Worm (Caenorhabditis elegans) whole organism, L1 larva: ENCODE results near the gene C35D10.3.

ENCODE experiments used
- C16A3.4 ChIP-seq: fragments of 150-350 bp; optimal IDR thresholded peaks from 2 replicates; lab custom pipeline; 2014; ENCODE audit warnings: missing biosample characterization, missing genetic modification characterization
- Y116A8C.19 ChIP-seq: sonication (generic microtip); optimal IDR thresholded peaks from 2 replicates; lab custom pipeline; 2016; ENCODE audit warnings: missing compliant biosample characterization, missing genetic modification characterization, borderline replicate concordance
- aha-1 ChIP-seq: fragments of 150-350 bp; optimal IDR thresholded peaks from 2 replicates; lab custom pipeline; 2014; ENCODE audit warnings: missing biosample characterization, missing genetic modification characterization
- blmp-1 ChIP-seq: fragments of 150-350 bp; optimal IDR thresholded peaks from 2 replicates; lab custom pipeline; 2014; ENCODE audit warnings: missing biosample characterization, missing genetic modification characterization
- ceh-8 ChIP-seq: fragments of 200-800 bp; sonication (Bioruptor generic); optimal IDR thresholded peaks from 2 replicates; lab custom pipeline; 2018; ENCODE audit warnings: mild to moderate bottlenecking, missing genetic modification characterization, moderate library complexity, missing compliant biosample characterization
- ceh-88 ChIP-seq: fragments of 200-800 bp; sonication (Bioruptor generic); IDR thresholded peaks from 2 replicates; pipeline ENCODE4 v1.3.6; 2022; ENCODE audit warnings: missing genetic modification characterization, missing compliant biosample characterization
- ces-1 ChIP-seq: fragments of 150-350 bp; optimal IDR thresholded peaks from 2 replicates; lab custom pipeline; 2014; ENCODE audit warnings: missing biosample characterization, missing genetic modification reagents, missing genetic modification characterization
- dsc-1 ChIP-seq: sonication (generic microtip); optimal IDR thresholded peaks from 2 replicates; lab custom pipeline; 2016; ENCODE audit warnings: mild to moderate bottlenecking, missing genetic modification characterization, missing compliant biosample characterization
- efl-1 ChIP-seq, 4 experiments: fragments of 150-350 bp; optimal IDR thresholded peaks in 3 of 4; peaks in 1 of 4; 1 replicate in 1 of 4; 2 replicates in 3 of 4; lab custom pipeline; 2014; ENCODE audit warnings: missing biosample characterization in 2 of 4, missing genetic modification characterization in 2 of 4, missing genetic modification reagents in 2 of 4
- egl-13 ChIP-seq: sonication (generic microtip); optimal IDR thresholded peaks from 2 replicates; lab custom pipeline; 2016; ENCODE audit warnings: missing genotype, missing genetic modification reagents, missing genetic modification characterization, missing compliant biosample characterization
- fkh-10 ChIP-seq: sonication (generic microtip); optimal IDR thresholded peaks from 2 replicates; lab custom pipeline; 2017; ENCODE audit warnings: missing biosample characterization, missing genetic modification reagents, missing genetic modification characterization
- fos-1 ChIP-seq: fragments of 150-350 bp; optimal IDR thresholded peaks from 2 replicates; lab custom pipeline; 2014; ENCODE audit warnings: missing biosample characterization, missing genetic modification characterization
- grh-1 ChIP-seq: fragments of 200-800 bp; sonication (Bioruptor generic); IDR thresholded peaks from 2 replicates; pipeline ENCODE4 v1.3.6; 2022; ENCODE audit warnings: missing genetic modification reagents, missing genetic modification characterization, missing compliant biosample characterization
- hlh-17 ChIP-seq: fragments of 200-800 bp; sonication (Bioruptor generic); optimal IDR thresholded peaks from 2 replicates; lab custom pipeline; 2018; ENCODE audit warnings: missing genetic modification characterization, mild to moderate bottlenecking, missing compliant biosample characterization, moderate library complexity, borderline replicate concordance
- irx-1 ChIP-seq: sonication (generic microtip); optimal IDR thresholded peaks from 2 replicates; lab custom pipeline; 2016; ENCODE audit warnings: missing genetic modification characterization, missing compliant biosample characterization
- jun-1 ChIP-seq: fragments of 150-350 bp; optimal IDR thresholded peaks from 2 replicates; lab custom pipeline; 2014; ENCODE audit warnings: missing biosample characterization, missing genetic modification reagents, missing genetic modification characterization
- lin-14 ChIP-seq: fragments of 200-800 bp; sonication (Bioruptor generic); optimal IDR thresholded peaks from 2 replicates; lab custom pipeline; 2018; ENCODE audit warnings: mild to moderate bottlenecking, missing genetic modification characterization, moderate library complexity, missing compliant biosample characterization
- lin-15B ChIP-seq: fragments of 150-350 bp; sonication (generic microtip); optimal IDR thresholded peaks from 3 replicates; lab custom pipeline; 2014; ENCODE audit warnings: missing biosample characterization, missing genetic modification characterization
- lin-35 ChIP-seq, 2 experiments: fragments of 150-350 bp; optimal IDR thresholded peaks; 2 replicates each; lab custom pipeline; 2014; ENCODE audit warnings: missing biosample characterization in 2 of 2, missing genetic modification characterization in 2 of 2, missing genetic modification reagents in 2 of 2
- lir-3 ChIP-seq: sonication (generic microtip); optimal IDR thresholded peaks from 2 replicates; lab custom pipeline; 2016; ENCODE audit warnings: mild to moderate bottlenecking, missing genetic modification characterization, moderate library complexity, missing compliant biosample characterization; ENCODE audit not compliant: poor library complexity
- lsy-2 ChIP-seq, 2 experiments: fragments of 150-350 bp; optimal IDR thresholded peaks; 2 replicates each; lab custom pipeline; 2014; ENCODE audit warnings: missing biosample characterization in 2 of 2, missing genetic modification characterization in 2 of 2
- mab-9 ChIP-seq: fragments of 200-800 bp; sonication (Bioruptor generic); IDR thresholded peaks from 2 replicates; pipeline ENCODE4 v1.3.6; 2022; ENCODE audit warnings: missing genetic modification reagents, missing genetic modification characterization, missing compliant biosample characterization
- mef-2 ChIP-seq: fragments of 150-350 bp; optimal IDR thresholded peaks from 2 replicates; lab custom pipeline; 2014; ENCODE audit warnings: missing biosample characterization, missing genetic modification characterization
- mep-1 ChIP-seq: fragments of 150-350 bp; optimal IDR thresholded peaks from 2 replicates; lab custom pipeline; 2014; ENCODE audit warnings: missing biosample characterization, missing genetic modification characterization
- nhr-11 ChIP-seq: fragments of 150-350 bp; optimal IDR thresholded peaks from 2 replicates; lab custom pipeline; 2014; ENCODE audit warnings: missing biosample characterization, missing genetic modification characterization
- nhr-12 ChIP-seq: sonication (generic microtip); optimal IDR thresholded peaks from 2 replicates; lab custom pipeline; 2017; ENCODE audit warnings: missing biosample characterization, missing genetic modification characterization
- nhr-20 ChIP-seq: sonication (generic microtip); optimal IDR thresholded peaks from 2 replicates; lab custom pipeline; 2016; ENCODE audit warnings: mild to moderate bottlenecking, missing genetic modification characterization, missing compliant biosample characterization
- nhr-237 ChIP-seq: fragments of 150-350 bp; optimal IDR thresholded peaks from 2 replicates; lab custom pipeline; 2014; ENCODE audit warnings: missing biosample characterization, missing genetic modification characterization
- nhr-84 ChIP-seq: sonication (generic microtip); optimal IDR thresholded peaks from 2 replicates; lab custom pipeline; 2017; ENCODE audit warnings: missing biosample characterization, missing genetic modification characterization
- nhr-85 ChIP-seq: sonication (generic microtip); peaks from one replicate; lab custom pipeline; 2016; ENCODE audit warnings: missing genetic modification characterization, inconsistent platforms, missing compliant biosample characterization
- nhr-90 ChIP-seq: sonication (generic microtip); optimal IDR thresholded peaks from 2 replicates; lab custom pipeline; 2016; ENCODE audit warnings: mild to moderate bottlenecking, missing genetic modification characterization, missing compliant biosample characterization; ENCODE audit not compliant: poor library complexity
- pax-3 ChIP-seq: fragments of 200-800 bp; sonication (Bioruptor generic); optimal IDR thresholded peaks from 2 replicates; lab custom pipeline; 2018; ENCODE audit warnings: mild to moderate bottlenecking, missing genetic modification characterization, moderate library complexity, missing compliant biosample characterization
- pqm-1 ChIP-seq: sonication (generic microtip); optimal IDR thresholded peaks from 3 replicates; lab custom pipeline; 2017; ENCODE audit warnings: missing biosample characterization, missing genetic modification characterization
- rnt-1 ChIP-seq: sonication (generic microtip); optimal IDR thresholded peaks from 2 replicates; lab custom pipeline; 2016; ENCODE audit warnings: mild to moderate bottlenecking, missing genetic modification characterization, moderate library complexity, missing compliant biosample characterization
- snpc-4 ChIP-seq: fragments of 150-350 bp; optimal IDR thresholded peaks from 2 replicates; lab custom pipeline; 2014; ENCODE audit warnings: missing biosample characterization, missing genetic modification characterization
- sup-37 ChIP-seq: fragments of 200-800 bp; sonication (Bioruptor generic); optimal IDR thresholded peaks from 2 replicates; lab custom pipeline; 2018; ENCODE audit warnings: mild to moderate bottlenecking, missing genetic modification characterization, missing compliant biosample characterization
- tbx-2 ChIP-seq: sonication (generic microtip); optimal IDR thresholded peaks from 2 replicates; lab custom pipeline; 2016; ENCODE audit warnings: missing genetic modification characterization, missing compliant biosample characterization
- unc-130 ChIP-seq: fragments of 150-350 bp; optimal IDR thresholded peaks from 2 replicates; lab custom pipeline; 2017; ENCODE audit warnings: missing biosample characterization, missing genetic modification characterization, inconsistent platforms
- unc-62 ChIP-seq: fragments of 150-350 bp; optimal IDR thresholded peaks from 2 replicates; lab custom pipeline; 2014; ENCODE audit warnings: missing biosample characterization, missing genetic modification reagents, missing genetic modification characterization
- xbp-1 ChIP-seq: sonication (generic microtip); optimal IDR thresholded peaks from 2 replicates; lab custom pipeline; 2016; ENCODE audit warnings: missing genetic modification characterization, missing compliant biosample characterization

The C35D10.3 gene

DNA sequence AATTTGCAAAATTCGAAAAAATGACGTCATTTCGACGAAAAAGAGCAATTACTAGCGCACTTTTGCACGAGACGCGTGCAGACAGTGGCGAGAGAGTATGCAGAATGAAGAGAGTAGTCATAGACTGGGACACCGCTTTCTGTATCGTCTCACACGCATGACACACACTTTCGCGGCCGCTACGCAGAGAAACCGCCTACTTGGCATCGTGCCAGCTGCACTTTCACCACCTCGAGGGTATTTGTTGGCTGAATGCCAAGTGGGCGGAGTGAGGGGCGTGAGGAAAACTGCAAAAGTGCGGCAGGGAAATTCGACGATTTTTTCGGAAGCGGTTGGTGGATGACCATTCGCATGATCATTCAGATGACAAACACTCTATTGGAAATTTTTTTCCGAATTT is 31.0 kb downstream of the C35D10.3 start (continued):
- TF ChIP-seq blmp-1 (peak; percentile 100), fkh-10 (GFP tag; lab: Kevin White, UChicago) (peak; percentile 99), efl-1 (optimal IDR thresholded peaks at IDR 0.05; lab: Kevin White, UChicago) (peak; percentile 96 to 97), efl-1 (GFP tag; optimal IDR thresholded peaks at IDR 0.05 in 1 of 2; lab: Kevin White, UChicago) (peak; percentile 85 to 99), hlh-17 (no peak), ceh-88 (GFP tag; lab: Robert Waterston, UW) (peak; percentile 99), nhr-237 (peak; percentile 95), ceh-8 (peak; percentile 99), mep-1 (tag; lab: Kevin White, UChicago) (peak; percentile 96), lin-14 (GFP tag; lab: Kevin White, UChicago) (peak; percentile 100), grh-1 (GFP tag; lab: Robert Waterston, UW) (peak; percentile 99), unc-62 (GFP tag; lab: Kevin White, UChicago) (no peak), jun-1 (tag; lab: Kevin White, UChicago) (peak; percentile 99), aha-1 (tag; lab: Kevin White, UChicago) (peak; percentile 95), unc-130 (tag; lab: Kevin White, UChicago) (peak; percentile 97), snpc-4 (tag; lab: Kevin White, UChicago) (peak; percentile 84), lir-3 (tag; lab: Kevin White, UChicago) (peak; percentile 98), dsc-1 (tag; lab: Kevin White, UChicago) (peak; percentile 100), ces-1 (peak; percentile 69), nhr-20 (peak; percentile 100), lin-35 (GFP tag; optimal IDR thresholded peaks at IDR 0.05; lab: Kevin White, UChicago) (peak; percentile 94 to 95), lin-15B (peak; percentile 94), mab-9 (GFP tag; lab: Robert Waterston, UW) (peak; percentile 98), egl-13 (tag; lab: Kevin White, UChicago) (peak; percentile 100), nhr-12 (peak; percentile 43), fos-1 (tag; lab: Kevin White, UChicago) (peak; percentile 97), irx-1 (tag; lab: Kevin White, UChicago) (peak; percentile 98), lsy-2 (tag; optimal IDR thresholded peaks at IDR 0.05; lab: Kevin White, UChicago) (peak; percentile 97), rnt-1 (peak; percentile 98), sup-37 (GFP tag; lab: Kevin White, UChicago) (peak; percentile 100), nhr-84 (tag; lab: Kevin White, UChicago) (no peak), Y116A8C.19 (tag; lab: Kevin White, UChicago) (peak; percentile 10)
- TF ChIP-seq, all 84 proteins: peak for 74

DNA sequence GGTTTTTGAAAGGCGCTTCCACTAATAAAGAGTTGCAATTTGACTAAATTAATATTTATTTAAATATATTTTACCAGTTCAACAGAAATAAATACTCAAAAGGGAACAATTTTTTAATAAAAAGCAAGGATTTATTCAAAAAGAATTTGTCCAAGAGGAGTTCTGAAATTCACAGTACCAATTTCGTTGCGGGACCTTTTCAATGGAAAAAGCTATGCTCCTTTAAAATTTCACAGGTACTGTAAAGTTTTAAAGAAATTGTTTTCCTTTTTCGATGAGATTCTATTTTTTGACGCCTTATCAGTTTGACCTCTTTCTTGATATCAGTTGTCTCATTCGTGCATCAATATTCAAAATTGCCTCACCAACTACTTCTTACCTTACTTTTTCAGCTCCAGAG is 31.5 kb downstream of the C35D10.3 start, which contains the start of gene tag-340:
tag-340 (plus strand) TSS at position 249 of the 400 bp plus-strand sequence.
- TF ChIP-seq efl-1 (optimal IDR thresholded peaks at IDR 0.05; lab: Kevin White, UChicago) (no peak), efl-1 (GFP tag; optimal IDR thresholded peaks at IDR 0.05 in 1 of 2; lab: Kevin White, UChicago) (peak in 1 of 2 experiments; percentile 20), pqm-1 (tag; lab: Kevin White, UChicago) (no peak), ceh-8 (no peak), nhr-11 (no peak), nhr-90 (tag; lab: Kevin White, UChicago) (no peak), Y116A8C.19 (tag; lab: Kevin White, UChicago) (no peak), ces-1 (no peak)

ce11 chrIII:4903784-4904183 is 35.1 kb downstream of the C35D10.3 start, which contains the start of gene kbp-2:
TSS of gene kbp-2 (minus strand) at chrIII:4903884.
- TF ChIP-seq tbx-2 (tag; lab: Kevin White, UChicago) = no peak
- no peak for TF ChIP-seq pax-3 (tag; lab: Kevin White, UChicago)
- TF ChIP-seq mef-2 = no peak
- no peak for TF ChIP-seq nhr-85
- TF ChIP-seq lin-35 (GFP tag; optimal IDR thresholded peaks at IDR 0.05; lab: Kevin White, UChicago) = no peak
- no peak for TF ChIP-seq C16A3.4 (tag; lab: Kevin White, UChicago)
- TF ChIP-seq xbp-1 (tag; lab: Kevin White, UChicago) = no peak
- TF ChIP-seq, all 84 proteins: peak for 0
